Worm (Caenorhabditis elegans): ENCODE data around the gene gap-2.

DNA sequence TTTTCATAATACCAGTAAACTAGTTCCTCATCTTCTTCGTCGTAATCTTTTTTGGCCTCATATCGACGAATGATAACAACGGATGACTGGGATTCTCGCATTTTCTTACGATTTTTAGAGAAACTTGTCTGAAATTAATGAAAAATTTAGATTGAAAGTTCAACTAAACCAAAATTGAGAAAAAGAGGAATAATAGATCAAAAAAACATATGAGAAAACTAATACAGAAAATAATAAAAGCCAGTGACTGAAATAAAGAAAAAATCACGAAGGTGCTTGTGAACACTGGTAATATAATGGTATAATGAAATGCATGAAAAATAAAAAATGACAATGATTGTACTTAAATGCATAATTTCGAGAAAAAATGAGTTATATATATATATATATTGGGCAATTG lies 64.4 kb downstream of the gap-2 start, which contains the start of gene C07B5.8:
- TF ChIP-seq dao-5 (tag; optimal IDR thresholded peaks at IDR 0.05) (no peak), him-1 (tag; optimal IDR thresholded peaks at IDR 0.05) (no peak)

Measured in whole organism, L4/young adult.